Fruit fly (Drosophila melanogaster) whole organism, embryonic: ENCODE results near the gene Eip63F-1.

Experiments used
- BEAF-32 ChIP-seq: fragments of 200-800 bp; sonication (Bioruptor generic); optimal IDR thresholded peaks from 3 replicates; lab custom pipeline; 2017; ENCODE audit warnings: missing biosample characterization, missing genetic modification characterization, mild to moderate bottlenecking, moderate library complexity, missing genetic modification reagents
- Bgb ChIP-seq: fragments of 200-800 bp; sonication (Bioruptor generic); IDR thresholded peaks from 2 replicates; pipeline ENCODE4 v1.3.6; 2022; ENCODE audit warnings: missing biosample characterization, missing genetic modification characterization; ENCODE audit not compliant: partially characterized antibody
- CG10543 ChIP-seq: fragments of 200-800 bp; sonication (Bioruptor generic); optimal IDR thresholded peaks from 3 replicates; lab custom pipeline; 2017; ENCODE audit warnings: missing biosample characterization, mild to moderate bottlenecking, missing genetic modification characterization, moderate library complexity
- CG12659 ChIP-seq: fragments of 200-800 bp; sonication (Bioruptor generic); optimal IDR thresholded peaks from 3 replicates; lab custom pipeline; 2017; ENCODE audit warnings: mild to moderate bottlenecking, missing biosample characterization, missing genetic modification reagents, missing genetic modification characterization
- CG14441 ChIP-seq: fragments of 200-800 bp; sonication (Bioruptor generic); IDR thresholded peaks from 2 replicates; pipeline ENCODE4 v1.3.6; 2022; ENCODE audit warnings: missing biosample characterization, missing genetic modification characterization
- CG14710 ChIP-seq: fragments of 200-800 bp; sonication (Bioruptor generic); optimal IDR thresholded peaks from 3 replicates; lab custom pipeline; 2019; ENCODE audit warnings: missing biosample characterization, mild to moderate bottlenecking, missing genetic modification characterization, moderate library complexity
- CG17802 ChIP-seq: fragments of 200-800 bp; sonication (Bioruptor generic); optimal IDR thresholded peaks from 2 replicates; lab custom pipeline; 2018; ENCODE audit warnings: missing biosample characterization, mild to moderate bottlenecking, missing genetic modification characterization, moderate library complexity
- CG34224 ChIP-seq: fragments of 200-800 bp; sonication (Bioruptor generic); IDR thresholded peaks from 3 replicates; pipeline ENCODE4 v1.3.6; 2022; ENCODE audit warnings: missing biosample characterization, missing genetic modification characterization; ENCODE audit not compliant: partially characterized antibody
- CG6765 ChIP-seq: fragments of 200-800 bp; sonication (Bioruptor generic); optimal IDR thresholded peaks from 3 replicates; lab custom pipeline; 2017; ENCODE audit warnings: missing biosample characterization, mild to moderate bottlenecking, missing genetic modification characterization
- CG6813 ChIP-seq: fragments of 200-800 bp; sonication (Bioruptor generic); optimal IDR thresholded peaks from 2 replicates; lab custom pipeline; 2017; ENCODE audit warnings: missing biosample characterization, missing genetic modification characterization, mild to moderate bottlenecking, moderate library complexity, missing genetic modification reagents
- CG7357 ChIP-seq: fragments of 200-800 bp; sonication (Bioruptor generic); IDR thresholded peaks from 3 replicates; pipeline ENCODE4 v1.3.6; 2022; ENCODE audit warnings: missing biosample characterization, missing genetic modification characterization
- CG7745 ChIP-seq: fragments of 200-800 bp; sonication (Bioruptor generic); optimal IDR thresholded peaks from 2 replicates; lab custom pipeline; 2018; ENCODE audit warnings: missing biosample characterization, mild to moderate bottlenecking, missing genetic modification characterization, moderate library complexity
- CG9932 ChIP-seq: fragments of 200-800 bp; sonication (Bioruptor generic); IDR thresholded peaks from 2 replicates; pipeline ENCODE4 v1.3.6; 2022; ENCODE audit warnings: missing biosample characterization, missing genetic modification characterization
- CTCF ChIP-seq: fragments of 200-800 bp; sonication (Bioruptor generic); optimal IDR thresholded peaks from 2 replicates; lab custom pipeline; 2017; ENCODE audit warnings: missing biosample characterization, mild to moderate bottlenecking, missing genetic modification characterization, moderate library complexity
- Dbx ChIP-seq: fragments of 200-800 bp; sonication (Bioruptor generic); IDR thresholded peaks from 3 replicates; pipeline ENCODE4 v1.3.6; 2022; ENCODE audit warnings: missing biosample characterization, missing genetic modification characterization
- E2f2 ChIP-seq: fragments of 200-800 bp; sonication (Bioruptor generic); IDR thresholded peaks from 2 replicates; pipeline ENCODE4 v1.3.6; 2022; ENCODE audit warnings: missing biosample characterization, missing genetic modification characterization
- ERR ChIP-seq: fragments of 200-800 bp; sonication (Bioruptor generic); optimal IDR thresholded peaks from 2 replicates; lab custom pipeline; 2016; ENCODE audit warnings: missing biosample characterization, missing genetic modification characterization
- Ets97D ChIP-seq: fragments of 200-800 bp; sonication (Bioruptor generic); optimal IDR thresholded peaks from 3 replicates; lab custom pipeline; 2016; ENCODE audit warnings: missing biosample characterization, missing genetic modification characterization
- Fer1 ChIP-seq: fragments of 200-800 bp; sonication (Bioruptor generic); optimal IDR thresholded peaks from 2 replicates; lab custom pipeline; 2017; ENCODE audit warnings: missing biosample characterization, mild to moderate bottlenecking, missing genetic modification characterization
- HmgD ChIP-seq: fragments of 200-800 bp; sonication (Bioruptor generic); optimal IDR thresholded peaks from 3 replicates; lab custom pipeline; 2016; ENCODE audit warnings: missing biosample characterization, missing genetic modification characterization
- Lhr ChIP-seq: fragments of 200-800 bp; sonication (Bioruptor generic); optimal IDR thresholded peaks from 3 replicates; lab custom pipeline; 2017; ENCODE audit warnings: mild to moderate bottlenecking, missing biosample characterization, missing genetic modification reagents, missing genetic modification characterization
- Lpt ChIP-seq: fragments of >200 bp; optimal IDR thresholded peaks from 2 replicates; lab custom pipeline; 2018; ENCODE audit warnings: missing biosample characterization, missing genetic modification characterization
- MESR4 ChIP-seq: fragments of 200-800 bp; sonication (Bioruptor generic); optimal IDR thresholded peaks from 2 replicates; lab custom pipeline; 2018; ENCODE audit warnings: missing biosample characterization, mild to moderate bottlenecking, missing genetic modification characterization, moderate library complexity
- Myb ChIP-seq: fragments of 200-800 bp; sonication (Bioruptor generic); optimal IDR thresholded peaks from 2 replicates; lab custom pipeline; 2016; ENCODE audit warnings: missing biosample characterization, missing genetic modification characterization
- Nf-YB ChIP-seq: fragments of 200-800 bp; sonication (Bioruptor generic); optimal IDR thresholded peaks from 3 replicates; lab custom pipeline; 2019; ENCODE audit warnings: missing biosample characterization, mild to moderate bottlenecking, missing genetic modification characterization, moderate library complexity
- NfI ChIP-seq: fragments of 200-800 bp; sonication (Bioruptor generic); optimal IDR thresholded peaks from 3 replicates; lab custom pipeline; 2018; ENCODE audit warnings: missing biosample characterization, mild to moderate bottlenecking, missing genetic modification characterization, moderate library complexity
- Opbp ChIP-seq: fragments of 200-800 bp; sonication (Bioruptor generic); IDR thresholded peaks from 3 replicates; pipeline ENCODE4 v1.3.6; 2022; ENCODE audit warnings: missing biosample characterization, missing genetic modification characterization; ENCODE audit not compliant: partially characterized antibody
- Ptx1 ChIP-seq: fragments of 200-800 bp; sonication (Bioruptor generic); IDR thresholded peaks from 2 replicates; pipeline ENCODE4 v1.3.6; 2022; ENCODE audit warnings: missing biosample characterization, missing genetic modification characterization
- Rfx ChIP-seq: fragments of 200-800 bp; sonication (Bioruptor generic); IDR thresholded peaks from 2 replicates; pipeline ENCODE4 v1.3.6; 2022; ENCODE audit warnings: missing biosample characterization, missing genetic modification characterization
- Sry-δ ChIP-seq: fragments of 200-800 bp; sonication (Bioruptor generic); optimal IDR thresholded peaks from 2 replicates; lab custom pipeline; 2016; ENCODE audit warnings: missing biosample characterization, missing genetic modification characterization
- Taf1 ChIP-seq: fragments of 200-800 bp; sonication (Bioruptor generic); IDR thresholded peaks from 2 replicates; pipeline ENCODE4 v1.3.6; 2022; ENCODE audit warnings: missing biosample characterization, missing genetic modification characterization
- al ChIP-seq: fragments of 200-800 bp; sonication (Bioruptor generic); IDR thresholded peaks from 2 replicates; pipeline ENCODE4 v1.3.6; 2022; ENCODE audit warnings: missing biosample characterization, missing genetic modification characterization
- bbx ChIP-seq: fragments of 200-800 bp; sonication (Bioruptor generic); IDR thresholded peaks from 2 replicates; pipeline ENCODE4 v1.3.6; 2022; ENCODE audit warnings: missing biosample characterization, missing genetic modification characterization; ENCODE audit not compliant: partially characterized antibody
- chinmo ChIP-seq: fragments of 200-800 bp; sonication (Bioruptor generic); IDR thresholded peaks from 4 replicates; pipeline ENCODE4 v1.3.6; 2022; ENCODE audit warnings: missing biosample characterization, missing genetic modification characterization; ENCODE audit not compliant: partially characterized antibody
- dpn ChIP-seq, 2 experiments: fragments of 200-800 bp; sonication (Bioruptor generic); optimal IDR thresholded peaks; 3 replicates each; lab custom pipeline; 2016; ENCODE audit warnings: missing biosample characterization in 2 of 2, missing genetic modification characterization in 2 of 2
- eyg ChIP-seq: fragments of 200-800 bp; sonication (Bioruptor generic); optimal IDR thresholded peaks from 3 replicates; lab custom pipeline; 2016; ENCODE audit warnings: missing biosample characterization, missing genetic modification characterization
- gfzf ChIP-seq: fragments of 200-800 bp; sonication (Bioruptor generic); optimal IDR thresholded peaks from 2 replicates; lab custom pipeline; 2016; ENCODE audit warnings: missing biosample characterization, mild to moderate bottlenecking, missing genetic modification characterization, moderate library complexity
- lilli ChIP-seq: fragments of 200-800 bp; sonication (Bioruptor generic); optimal IDR thresholded peaks from 3 replicates; lab custom pipeline; 2016; ENCODE audit warnings: missing biosample characterization, missing genetic modification characterization
- nerfin-1 ChIP-seq: fragments of 200-800 bp; sonication (Bioruptor generic); optimal IDR thresholded peaks from 3 replicates; lab custom pipeline; 2019; ENCODE audit warnings: missing biosample characterization, mild to moderate bottlenecking, missing genetic modification characterization, moderate library complexity
- pb ChIP-seq: fragments of 200-800 bp; sonication (Bioruptor generic); optimal IDR thresholded peaks from 3 replicates; lab custom pipeline; 2016; ENCODE audit warnings: missing biosample characterization, missing genetic modification characterization
- phol ChIP-seq: fragments of 200-800 bp; sonication (Bioruptor generic); optimal IDR thresholded peaks from 3 replicates; lab custom pipeline; 2018; ENCODE audit warnings: missing biosample characterization, mild to moderate bottlenecking, missing genetic modification characterization, moderate library complexity
- pzg ChIP-seq: fragments of 200-800 bp; sonication (Bioruptor generic); optimal IDR thresholded peaks from 3 replicates; lab custom pipeline; 2018; ENCODE audit warnings: missing biosample characterization, mild to moderate bottlenecking, missing genetic modification characterization, moderate library complexity
- row ChIP-seq: fragments of 200-800 bp; sonication (Bioruptor generic); IDR thresholded peaks from 3 replicates; pipeline ENCODE4 v1.3.6; 2022; ENCODE audit warnings: missing biosample characterization, missing genetic modification characterization
- sim ChIP-seq: fragments of 200-800 bp; sonication (Bioruptor generic); IDR thresholded peaks from 2 replicates; pipeline ENCODE4 v1.3.6; 2022; ENCODE audit warnings: missing biosample characterization, missing genetic modification characterization
- sisA ChIP-seq: fragments of 200-800 bp; sonication (Bioruptor generic); IDR thresholded peaks from 2 replicates; pipeline ENCODE4 v1.3.6; 2022; ENCODE audit warnings: missing biosample characterization, missing genetic modification characterization
- sna ChIP-seq: fragments of 200-800 bp; sonication (Bioruptor generic); IDR thresholded peaks from 2 replicates; pipeline ENCODE4 v1.3.6; 2022; ENCODE audit warnings: missing biosample characterization, missing genetic modification characterization; ENCODE audit not compliant: partially characterized antibody
- stwl ChIP-seq: fragments of 200-800 bp; sonication (Bioruptor generic); optimal IDR thresholded peaks from 3 replicates; lab custom pipeline; 2018; ENCODE audit warnings: missing biosample characterization, mild to moderate bottlenecking, missing genetic modification characterization, moderate library complexity
- unpg ChIP-seq: fragments of 200-800 bp; sonication (Bioruptor generic); optimal IDR thresholded peaks from 3 replicates; lab custom pipeline; 2018; ENCODE audit warnings: missing biosample characterization, mild to moderate bottlenecking, missing genetic modification characterization, moderate library complexity
- vvl ChIP-seq: fragments of 200-800 bp; sonication (Bioruptor generic); IDR thresholded peaks from 2 replicates; pipeline ENCODE4 v1.3.6; 2022; ENCODE audit warnings: missing biosample characterization, missing genetic modification characterization
- wor ChIP-seq: fragments of 200-800 bp; sonication (Bioruptor generic); IDR thresholded peaks from 2 replicates; pipeline ENCODE4 v1.3.6; 2022; ENCODE audit warnings: missing biosample characterization, missing genetic modification characterization

Gene Eip63F-1

DNA sequence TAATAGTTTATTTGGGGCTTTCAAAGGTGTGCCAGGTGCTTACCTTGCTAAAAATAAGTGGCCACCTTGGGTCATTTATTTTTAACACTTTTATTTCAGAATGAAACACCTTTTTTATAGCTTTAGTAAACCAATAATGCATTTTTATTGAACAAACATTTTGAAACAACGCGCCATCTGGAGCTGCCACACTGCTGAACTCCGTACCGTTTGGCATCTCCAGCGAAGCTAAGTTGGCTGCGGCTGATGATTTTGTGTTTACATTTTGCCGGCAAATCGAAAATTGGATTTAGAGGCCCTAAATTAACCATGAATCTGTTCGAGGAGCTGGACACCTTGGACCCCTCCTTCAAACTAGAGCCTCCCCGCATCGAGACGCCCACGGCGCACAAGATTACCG, 30.3 kb downstream of the Eip63F-1 start, which contains the start of gene ida (continued):
- TF ChIP-seq Myb (GFP tag; lab: Kevin White, UChicago) (peak; percentile 64), phol (tag; lab: Kevin White, UChicago) (peak; percentile 31), eyg (GFP tag; lab: Kevin White, UChicago) (no peak), Rfx (GFP tag; lab: Robert Waterston, UW) (peak; percentile 24; the same call in 1 of the 2 replicates), Sry-δ (GFP tag; lab: Kevin White, UChicago) (peak; percentile 35), CG7745 (tag; lab: Kevin White, UChicago) (no peak), CG6765 (GFP tag; lab: Kevin White, UChicago) (no peak), chinmo (GFP tag; lab: Robert Waterston, UW) (0 out of 4 replicates have a peak, but pooled peaks have one; percentile 59), wor (GFP tag; lab: Robert Waterston, UW) (no peak), MESR4 (GFP tag; lab: Kevin White, UChicago) (peak; percentile 28), Ets97D (GFP tag; lab: Kevin White, UChicago) (peak; percentile 84), CG34224 (GFP tag; lab: Robert Waterston, UW) (peak; percentile 26; the same call in 1 of the 3 replicates), row (GFP tag; lab: Robert Waterston, UW) (peak; percentile 12; the same call in 1 of the 3 replicates), gfzf (peak; percentile 47), CG12659 (GFP tag; lab: Kevin White, UChicago) (peak; percentile 44), CTCF (peak; percentile 57), Opbp (GFP tag; lab: Robert Waterston, UW) (peak; percentile 100), Nf-YB (no peak), unpg (GFP tag; lab: Kevin White, UChicago) (no peak), Bgb (GFP tag; lab: Robert Waterston, UW) (peak; percentile 39; the same call in 1 of the 2 replicates), Lhr (GFP tag; lab: Kevin White, UChicago) (peak; percentile 7), Fer1 (GFP tag; lab: Kevin White, UChicago) (peak; percentile 49), stwl (peak; percentile 36), sisA (GFP tag; lab: Robert Waterston, UW) (no peak), HmgD (GFP tag; lab: Kevin White, UChicago) (peak; percentile 19), Lpt (GFP tag; lab: Kevin White, UChicago) (no peak), CG14710 (tag; lab: Kevin White, UChicago) (peak; percentile 36), vvl (GFP tag; lab: Robert Waterston, UW) (peak; percentile 40; the same call in 1 of the 2 replicates), Dbx (GFP tag; lab: Robert Waterston, UW) (no peak), E2f2 (peak; percentile 99), pzg (GFP tag; lab: Kevin White, UChicago) (peak; percentile 88), Taf1 (GFP tag; lab: Robert Waterston, UW) (no peak), CG10543 (GFP tag; lab: Kevin White, UChicago) (peak; percentile 14), CG17802 (no peak), NfI (GFP tag; lab: Kevin White, UChicago) (peak; percentile 37), pb (no peak)

DNA sequence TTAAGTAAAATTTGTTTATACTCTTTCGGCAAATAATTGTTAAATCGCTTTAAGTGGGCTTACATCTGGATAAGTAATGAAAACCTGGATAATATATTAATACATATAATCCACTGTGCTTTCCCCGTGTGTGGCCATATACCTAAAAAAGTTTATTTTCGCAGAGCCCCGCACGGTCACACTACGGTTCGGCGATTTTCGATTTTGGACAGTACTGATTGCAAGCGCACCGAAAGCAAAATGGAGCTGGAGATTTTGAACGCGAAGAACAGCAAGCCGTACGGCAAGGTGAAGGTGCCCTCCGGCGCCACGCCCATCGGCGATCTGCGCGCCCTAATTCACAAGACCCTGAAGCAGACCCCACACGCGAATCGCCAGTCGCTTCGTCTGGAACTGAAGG, 32.1 kb downstream of the Eip63F-1 start, which contains the start of gene Sc2:
Sc2 (plus strand) TSS at position 192 of the 400 bp plus-strand sequence.
- TF ChIP-seq ERR (peak; percentile 49), bbx (GFP tag; lab: Robert Waterston, UW) (peak; percentile 53; the same call in 1 of the 2 replicates), sna (GFP tag; lab: Robert Waterston, UW) (no peak), dpn (GFP tag; optimal IDR thresholded peaks at IDR 0.05; lab: Kevin White, UChicago) (no peak), lilli (peak; percentile 41), Lhr (GFP tag; lab: Kevin White, UChicago) (peak; percentile 39), CG6813 (GFP tag; lab: Kevin White, UChicago) (no peak), CG9932 (GFP tag; lab: Robert Waterston, UW) (peak; percentile 78), sim (0 out of 2 replicates have a peak, but pooled peaks have one; percentile 50), BEAF-32 (peak; percentile 2), MESR4 (GFP tag; lab: Kevin White, UChicago) (peak; percentile 65), nerfin-1 (tag; lab: Kevin White, UChicago) (no peak), al (GFP tag; lab: Robert Waterston, UW) (no peak; the same call in 1 of the 2 replicates), CG14441 (GFP tag; lab: Robert Waterston, UW) (0 out of 2 replicates have a peak, but pooled peaks have one; percentile 9), CG7357 (GFP tag; lab: Robert Waterston, UW) (0 out of 3 replicates have a peak, but pooled peaks have one; percentile 4), Ptx1 (peak; percentile 23; the same call in 1 of the 2 replicates)
